Worm (Caenorhabditis elegans) whole organism, L1 larva: ENCODE results near the gene K10D11.5.

Source experiments
- C34B4.2 ChIP-seq: sonication (generic microtip); optimal IDR thresholded peaks from 2 replicates; lab custom pipeline; 2017; ENCODE audit warnings: mild to moderate bottlenecking, missing genetic modification characterization, missing compliant biosample characterization
- aha-1 ChIP-seq: fragments of 150-350 bp; optimal IDR thresholded peaks from 2 replicates; lab custom pipeline; 2014; ENCODE audit warnings: missing biosample characterization, missing genetic modification characterization
- ceh-88 ChIP-seq: fragments of 200-800 bp; sonication (Bioruptor generic); IDR thresholded peaks from 2 replicates; pipeline ENCODE4 v1.3.6; 2022; ENCODE audit warnings: missing genetic modification characterization, missing compliant biosample characterization
- ceh-90 ChIP-seq: sonication (generic microtip); optimal IDR thresholded peaks from 2 replicates; lab custom pipeline; 2016; ENCODE audit warnings: missing genetic modification characterization, missing compliant biosample characterization
- ces-1 ChIP-seq: fragments of 150-350 bp; optimal IDR thresholded peaks from 2 replicates; lab custom pipeline; 2014; ENCODE audit warnings: missing biosample characterization, missing genetic modification reagents, missing genetic modification characterization
- dpl-1 ChIP-seq, 3 experiments: fragments of 150-350 bp in 2 of 3; sonication (generic microtip) in 1 of 3; optimal IDR thresholded peaks; 2 replicates each; lab custom pipeline; 2014 to 2017; ENCODE audit warnings: missing biosample characterization in 3 of 3, missing genetic modification characterization in 3 of 3, missing genetic modification reagents in 3 of 3
- efl-1 ChIP-seq, 4 experiments: fragments of 150-350 bp; optimal IDR thresholded peaks in 3 of 4; peaks in 1 of 4; 1 replicate in 1 of 4; 2 replicates in 3 of 4; lab custom pipeline; 2014; ENCODE audit warnings: missing biosample characterization in 2 of 4, missing genetic modification characterization in 2 of 4, missing genetic modification reagents in 2 of 4
- efl-3 ChIP-seq: fragments of 200-800 bp; sonication (Bioruptor generic); optimal IDR thresholded peaks from 2 replicates; lab custom pipeline; 2018; ENCODE audit warnings: mild to moderate bottlenecking, missing genetic modification characterization, missing compliant biosample characterization
- egl-27 ChIP-seq, 2 experiments: fragments of 150-350 bp in 1 of 2; sonication (generic microtip); optimal IDR thresholded peaks; 3 replicates each; lab custom pipeline; 2017 to 2018; ENCODE audit warnings: missing biosample characterization in 2 of 2, missing genetic modification characterization in 2 of 2, missing genetic modification reagents in 2 of 2
- elt-2 ChIP-seq: sonication (generic microtip); optimal IDR thresholded peaks from 2 replicates; lab custom pipeline; 2016; ENCODE audit warnings: missing genetic modification characterization, mild to moderate bottlenecking, inconsistent platforms, missing compliant biosample characterization, missing genetic modification reagents
- elt-3 ChIP-seq, 6 experiments: fragments of 150-350 bp in 1 of 6; sonication (generic microtip); optimal IDR thresholded peaks; 2 replicates each; lab custom pipeline; 2017 to 2018; ENCODE audit warnings: missing biosample characterization in 6 of 6, missing genetic modification characterization in 6 of 6, inconsistent platforms in 1 of 6
- fkh-10 ChIP-seq: sonication (generic microtip); optimal IDR thresholded peaks from 2 replicates; lab custom pipeline; 2017; ENCODE audit warnings: missing biosample characterization, missing genetic modification reagents, missing genetic modification characterization
- lin-13 ChIP-seq: fragments of 150-350 bp; optimal IDR thresholded peaks from 2 replicates; lab custom pipeline; 2014; ENCODE audit warnings: missing biosample characterization, missing genetic modification reagents, missing genetic modification characterization
- lin-14 ChIP-seq: fragments of 200-800 bp; sonication (Bioruptor generic); optimal IDR thresholded peaks from 2 replicates; lab custom pipeline; 2018; ENCODE audit warnings: mild to moderate bottlenecking, missing genetic modification characterization, moderate library complexity, missing compliant biosample characterization
- lin-15B ChIP-seq: fragments of 150-350 bp; sonication (generic microtip); optimal IDR thresholded peaks from 3 replicates; lab custom pipeline; 2014; ENCODE audit warnings: missing biosample characterization, missing genetic modification characterization
- lsy-2 ChIP-seq, 2 experiments: fragments of 150-350 bp; optimal IDR thresholded peaks; 2 replicates each; lab custom pipeline; 2014; ENCODE audit warnings: missing biosample characterization in 2 of 2, missing genetic modification characterization in 2 of 2
- mef-2 ChIP-seq: fragments of 150-350 bp; optimal IDR thresholded peaks from 2 replicates; lab custom pipeline; 2014; ENCODE audit warnings: missing biosample characterization, missing genetic modification characterization
- nhr-20 ChIP-seq: sonication (generic microtip); optimal IDR thresholded peaks from 2 replicates; lab custom pipeline; 2016; ENCODE audit warnings: mild to moderate bottlenecking, missing genetic modification characterization, missing compliant biosample characterization
- nhr-71 ChIP-seq: sonication (generic microtip); optimal IDR thresholded peaks from 2 replicates; lab custom pipeline; 2016; ENCODE audit warnings: mild to moderate bottlenecking, missing genetic modification characterization, moderate library complexity, missing compliant biosample characterization
- nhr-76 ChIP-seq: sonication (generic microtip); optimal IDR thresholded peaks from 2 replicates; lab custom pipeline; 2017; ENCODE audit warnings: missing biosample characterization, missing genetic modification characterization
- nhr-90 ChIP-seq: sonication (generic microtip); optimal IDR thresholded peaks from 2 replicates; lab custom pipeline; 2016; ENCODE audit warnings: mild to moderate bottlenecking, missing genetic modification characterization, missing compliant biosample characterization; ENCODE audit not compliant: poor library complexity
- sox-4 ChIP-seq: sonication (generic microtip); optimal IDR thresholded peaks from 2 replicates; lab custom pipeline; 2016; ENCODE audit warnings: missing genetic modification characterization, missing compliant biosample characterization
- sup-37 ChIP-seq: fragments of 200-800 bp; sonication (Bioruptor generic); optimal IDR thresholded peaks from 2 replicates; lab custom pipeline; 2018; ENCODE audit warnings: mild to moderate bottlenecking, missing genetic modification characterization, missing compliant biosample characterization
- tbx-2 ChIP-seq: sonication (generic microtip); optimal IDR thresholded peaks from 2 replicates; lab custom pipeline; 2016; ENCODE audit warnings: missing genetic modification characterization, missing compliant biosample characterization
- unc-62 ChIP-seq: fragments of 150-350 bp; optimal IDR thresholded peaks from 2 replicates; lab custom pipeline; 2014; ENCODE audit warnings: missing biosample characterization, missing genetic modification reagents, missing genetic modification characterization

K10D11.5 gene

ce11 chrIV:12989355-12989754 is 2.3 kb downstream of the K10D11.5 start, which contains the start of gene K10D11.6:
TSS of gene K10D11.6 (minus strand) at chrIV:12989455.
- TF ChIP-seq lin-15B (tag; lab: Kevin White, UChicago) (no peak), elt-2 (tag; lab: Kevin White, UChicago) (peak; percentile 39)

ce11 chrIV:12985961-12986360 is 5.7 kb downstream of the K10D11.5 start, which contains the start of gene K10D11.3:
TSS of gene K10D11.3 (minus strand) at chrIV:12986134.
- TF ChIP-seq mef-2: no peak
- TF ChIP-seq elt-2 (tag; lab: Kevin White, UChicago): peak; percentile 72

- TF ChIP-seq elt-2 (tag; lab: Kevin White, UChicago): peak; percentile 83
- no peak for TF ChIP-seq egl-27 (tag; optimal IDR thresholded peaks at IDR 0.05; lab: Kevin White, UChicago)
- TF ChIP-seq efl-1 (optimal IDR thresholded peaks at IDR 0.05; lab: Kevin White, UChicago): no peak
- peak in 1 of 2 experiments; percentile 89 for TF ChIP-seq efl-1 (GFP tag; optimal IDR thresholded peaks at IDR 0.05 in 1 of 2; lab: Kevin White, UChicago)
Observed at ce11 chrIV:12978307-12979036, 13.2 kb downstream of the K10D11.5 start, which contains the start of gene K10D11.2. TSS of gene K10D11.2 (plus strand) at chrIV:12978986.

- no peak for TF ChIP-seq elt-3 (tag; optimal IDR thresholded peaks at IDR 0.05; lab: Kevin White, UChicago)
- no peak for TF ChIP-seq lin-14 (GFP tag; lab: Kevin White, UChicago)
- no peak for TF ChIP-seq nhr-20 (tag; lab: Kevin White, UChicago)
- TF ChIP-seq tbx-2 (tag; lab: Kevin White, UChicago): no peak
- no peak for TF ChIP-seq dpl-1 (GFP tag; optimal IDR thresholded peaks at IDR 0.05; lab: Kevin White, UChicago)
- no peak for TF ChIP-seq unc-62 (GFP tag; lab: Kevin White, UChicago)
- TF ChIP-seq nhr-90 (tag; lab: Kevin White, UChicago): no peak
- no peak for TF ChIP-seq C34B4.2 (tag; lab: Kevin White, UChicago)
- TF ChIP-seq aha-1: no peak
- TF ChIP-seq ceh-88 (GFP tag; lab: Robert Waterston, UW): no peak
- no peak for TF ChIP-seq efl-3 (GFP tag; lab: Kevin White, UChicago)
- TF ChIP-seq lsy-2 (tag; optimal IDR thresholded peaks at IDR 0.05; lab: Kevin White, UChicago): no peak
- no peak for TF ChIP-seq sup-37 (GFP tag; lab: Kevin White, UChicago)
Observed at ce11 chrIV:12977650-12978049, 14.0 kb downstream of the K10D11.5 start.

- TF ChIP-seq nhr-71 (tag; lab: Kevin White, UChicago) (no peak), ceh-88 (GFP tag; lab: Robert Waterston, UW) (no peak), fkh-10 (GFP tag; lab: Kevin White, UChicago) (no peak), dpl-1 (GFP tag; optimal IDR thresholded peaks at IDR 0.05; lab: Kevin White, UChicago) (no peak), efl-3 (GFP tag; lab: Kevin White, UChicago) (no peak), elt-2 (tag; lab: Kevin White, UChicago) (peak; percentile 40), sox-4 (tag; lab: Kevin White, UChicago) (no peak)
Observed at ce11 chrIV:12975981-12976380, 15.7 kb downstream of the K10D11.5 start, which contains the start of gene dod-17. TSS of gene dod-17 (plus strand) at chrIV:12976303.

- TF ChIP-seq nhr-76 (tag; lab: Kevin White, UChicago): no peak
- no peak for TF ChIP-seq unc-62 (GFP tag; lab: Kevin White, UChicago)
- TF ChIP-seq elt-2 (tag; lab: Kevin White, UChicago): peak; percentile 77
Observed at ce11 chrIV:12973336-12973735, 18.3 kb downstream of the K10D11.5 start, which contains the start of gene F55G11.4. TSS of gene F55G11.4 (plus strand) at chrIV:12973624.

- TF ChIP-seq ceh-90 (tag; lab: Kevin White, UChicago): no peak
- TF ChIP-seq ces-1 (GFP tag; lab: Kevin White, UChicago): no peak
- no peak for TF ChIP-seq lin-13 (GFP tag; lab: Kevin White, UChicago)
Observed at ce11 chrIV:12972780-12973179, 18.9 kb downstream of the K10D11.5 start.
